Fruit fly (Drosophila melanogaster) S2 (cell line): ENCODE measurements around the gene CASK.

Experiments used
- CG8478 ChIP-seq: fragments of >200 bp; optimal IDR thresholded peaks from 2 replicates; lab custom pipeline; 2018
- CTCF ChIP-seq, 2 experiments: fragments of >200 bp; optimal IDR thresholded peaks; 2 replicates each; lab custom pipeline; 2018

DNA sequence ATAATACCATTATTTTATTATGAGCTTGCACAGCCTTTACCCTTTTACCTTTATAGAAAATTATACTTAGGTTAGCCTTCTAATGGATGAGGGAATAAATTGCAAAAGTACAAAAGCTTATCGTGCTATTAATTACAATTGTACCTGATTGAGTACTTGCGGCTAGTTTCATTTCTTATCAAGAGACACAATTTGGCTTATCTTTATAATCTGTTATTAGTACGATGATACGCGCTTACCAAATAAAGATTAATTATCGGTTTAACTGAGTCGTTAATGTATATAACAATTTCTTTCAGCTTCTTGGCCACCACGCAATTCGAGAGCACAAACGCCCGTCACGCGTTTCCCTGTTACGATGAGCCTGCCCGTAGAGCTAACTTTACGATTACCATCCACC lies 76.6 kb downstream of the CASK start:
- TF ChIP-seq CG8478: no peak
- TF ChIP-seq CTCF (optimal IDR thresholded peaks at IDR 0.05; lab: Kevin White, UChicago): no peak
